Worm (Caenorhabditis elegans): ENCODE data around the gene zzz-1.

zzz-1 gene

DNA sequence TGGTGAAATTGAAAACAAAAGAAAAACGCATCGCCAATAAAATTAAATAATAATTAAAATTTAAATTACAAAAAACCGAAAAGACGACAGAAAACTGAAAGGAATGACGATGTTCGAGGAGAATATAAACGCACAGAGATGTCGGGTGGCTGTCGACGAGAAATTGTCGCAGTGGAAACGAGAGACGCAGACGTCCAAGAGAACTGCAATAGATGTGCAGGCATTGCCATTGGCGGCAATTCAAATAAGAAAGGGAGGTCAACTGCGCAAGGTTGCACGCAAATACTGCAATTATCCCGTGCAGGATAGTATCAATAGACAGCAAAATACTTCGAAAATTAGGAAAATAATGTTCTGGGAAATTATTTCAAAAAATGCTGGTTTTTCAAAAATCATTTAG, 11.8 kb downstream of the zzz-1 start (continued):
- TF ChIP-seq ceh-8 (GFP tag; optimal IDR thresholded peaks at IDR 0.05) = peak; percentile 98
- peak; percentile 96 for TF ChIP-seq ztf-4 (tag; optimal IDR thresholded peaks at IDR 0.05)
- no peak for TF ChIP-seq pag-3 (tag; optimal IDR thresholded peaks at IDR 0.05; ENCODE audit: borderline replicate concordance, insufficient read depth)
- TF ChIP-seq mdl-1 (tag; optimal IDR thresholded peaks at IDR 0.05) = peak; percentile 43 to 97
- TF ChIP-seq lin-14 (GFP tag; optimal IDR thresholded peaks at IDR 0.05) = peak; percentile 99
- TF ChIP-seq efl-1 (optimal IDR thresholded peaks at IDR 0.05) = peak; percentile 100
- peak; percentile 100 for TF ChIP-seq efl-1 (GFP tag; optimal IDR thresholded peaks at IDR 0.05 in 1 of 2)
- TF ChIP-seq egl-13 (tag; optimal IDR thresholded peaks at IDR 0.05) = peak; percentile 98
- peak in 5 of 6 experiments; percentile 91 to 99 (median 98) for TF ChIP-seq elt-3 (tag; optimal IDR thresholded peaks at IDR 0.05)
- TF ChIP-seq nhr-19 (GFP tag; conservative IDR thresholded peaks at IDR 0.05) = peak; percentile 99
- peak; percentile 79 for TF ChIP-seq ama-1 (optimal IDR thresholded peaks at IDR 0.05)
- TF ChIP-seq aha-1 (tag; optimal IDR thresholded peaks at IDR 0.05) = peak; percentile 97
- peak; percentile 100 for TF ChIP-seq rnt-1 (tag; optimal IDR thresholded peaks at IDR 0.05)
- TF ChIP-seq unc-130 (tag; optimal IDR thresholded peaks at IDR 0.05) = peak; percentile 99
- peak; percentile 93 for TF ChIP-seq snpc-4 (tag; optimal IDR thresholded peaks at IDR 0.05)
- peak; percentile 31 for TF ChIP-seq nhr-12 (tag; optimal IDR thresholded peaks at IDR 0.05)
- TF ChIP-seq C34B4.2 (tag; optimal IDR thresholded peaks at IDR 0.05) = peak; percentile 94
- peak; percentile 99 for TF ChIP-seq nhr-76 (tag; optimal IDR thresholded peaks at IDR 0.05)
- TF ChIP-seq F16B12.6 (tag; optimal IDR thresholded peaks at IDR 0.05) = peak; percentile 71
- TF ChIP-seq lin-13 (GFP tag; optimal IDR thresholded peaks at IDR 0.05) = peak; percentile 99
- TF ChIP-seq unc-62 (GFP tag; optimal IDR thresholded peaks at IDR 0.05) = peak; percentile 54
- peak; percentile 51 for TF ChIP-seq nhr-28 (tag; optimal IDR thresholded peaks at IDR 0.05)
- TF ChIP-seq skn-1 (tag; optimal IDR thresholded peaks at IDR 0.05) = peak; percentile 97
- TF ChIP-seq egl-27 (tag; optimal IDR thresholded peaks at IDR 0.05) = peak; percentile 83 to 87
- TF ChIP-seq Y116A8C.19 (tag; optimal IDR thresholded peaks at IDR 0.05; ENCODE audit: borderline replicate concordance) = peak; percentile 59
- peak; percentile 96 for TF ChIP-seq fkh-10 (GFP tag; optimal IDR thresholded peaks at IDR 0.05)
- TF ChIP-seq ceh-88 (GFP tag; IDR thresholded peaks at IDR 0.05) = peak; percentile 96
- no peak for TF ChIP-seq ces-1 (GFP tag; optimal IDR thresholded peaks at IDR 0.05)
- peak; percentile 97 for TF ChIP-seq elt-2 (tag; optimal IDR thresholded peaks at IDR 0.05)
- peak; percentile 99 for TF ChIP-seq pax-3 (tag; optimal IDR thresholded peaks at IDR 0.05)
- peak; percentile 99 for TF ChIP-seq snu-23 (GFP tag; optimal IDR thresholded peaks at IDR 0.05)
- peak; percentile 99 for TF ChIP-seq unc-86 (tag; optimal IDR thresholded peaks at IDR 0.05)

DNA sequence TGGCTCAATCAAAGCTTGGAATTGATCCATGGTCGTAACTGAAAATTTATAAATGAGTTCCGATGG, 12.0 kb downstream of the zzz-1 start, which contains the start of gene sec-61.G:
sec-61.G (minus strand) TSS at position 38 of the 66 bp plus-strand sequence.
- TF ChIP-seq pax-3 (tag; optimal IDR thresholded peaks at IDR 0.05) = no peak
- no peak for TF ChIP-seq ama-1 (optimal IDR thresholded peaks at IDR 0.05)
- TF ChIP-seq tbx-2 (tag; optimal IDR thresholded peaks at IDR 0.05) = no peak
- no peak for TF ChIP-seq mep-1 (tag; optimal IDR thresholded peaks at IDR 0.05)
- TF ChIP-seq snpc-4 (tag; optimal IDR thresholded peaks at IDR 0.05) = no peak
- TF ChIP-seq fkh-8 (tag; optimal IDR thresholded peaks at IDR 0.05) = no peak
- TF ChIP-seq ztf-4 (tag; optimal IDR thresholded peaks at IDR 0.05) = no peak
- no peak for TF ChIP-seq egl-13 (tag; optimal IDR thresholded peaks at IDR 0.05)
- no peak for TF ChIP-seq snu-23 (GFP tag; optimal IDR thresholded peaks at IDR 0.05)
- no peak for TF ChIP-seq C04F5.9 (tag; optimal IDR thresholded peaks at IDR 0.05)
- TF ChIP-seq grh-1 (GFP tag; IDR thresholded peaks at IDR 0.05) = no peak
- no peak for TF ChIP-seq dsc-1 (tag; optimal IDR thresholded peaks at IDR 0.05)
- TF ChIP-seq nhr-19 (GFP tag; conservative IDR thresholded peaks at IDR 0.05) = no peak
- TF ChIP-seq nhr-237 (tag; optimal IDR thresholded peaks at IDR 0.05) = no peak
- TF ChIP-seq efl-1 (optimal IDR thresholded peaks at IDR 0.05) = no peak
- TF ChIP-seq efl-1 (GFP tag; optimal IDR thresholded peaks at IDR 0.05 in 1 of 2) = no peak
- TF ChIP-seq F16B12.6 (tag; optimal IDR thresholded peaks at IDR 0.05) = no peak
- TF ChIP-seq lin-15B (tag; optimal IDR thresholded peaks at IDR 0.05) = no peak
- no peak for TF ChIP-seq lin-39 (tag; optimal IDR thresholded peaks at IDR 0.05)
- no peak for TF ChIP-seq mab-9 (GFP tag; IDR thresholded peaks at IDR 0.05)

DNA sequence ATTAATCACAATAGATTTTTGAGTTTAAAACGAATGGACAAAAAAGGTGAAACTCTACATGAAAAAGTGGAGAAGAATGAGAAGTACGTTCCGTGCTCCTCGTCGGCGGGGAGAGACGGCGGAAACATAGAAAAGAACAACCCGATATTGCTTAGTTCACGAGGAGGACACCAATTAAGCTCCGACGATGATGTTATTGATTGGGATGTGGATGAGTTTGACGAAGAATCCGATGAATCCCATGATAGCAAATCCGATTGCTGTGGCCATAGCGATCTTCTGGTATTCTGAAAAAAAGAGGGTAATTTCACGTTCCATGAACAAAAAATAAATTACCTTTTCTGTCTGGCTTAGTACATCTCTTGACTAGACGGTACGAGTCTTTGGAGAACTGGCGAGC, 12.3 kb downstream of the zzz-1 start:
- TF ChIP-seq egl-27 (tag; optimal IDR thresholded peaks at IDR 0.05) = no peak
- TF ChIP-seq efl-1 (optimal IDR thresholded peaks at IDR 0.05) = no peak
- peak in 1 of 2 experiments; percentile 90 for TF ChIP-seq efl-1 (GFP tag; optimal IDR thresholded peaks at IDR 0.05 in 1 of 2)
- no peak for TF ChIP-seq ztf-4 (tag; optimal IDR thresholded peaks at IDR 0.05)
- TF ChIP-seq tlp-1 (tag; optimal IDR thresholded peaks at IDR 0.05) = no peak
- no peak for TF ChIP-seq dsc-1 (tag; optimal IDR thresholded peaks at IDR 0.05)

Measured in whole organism, L1 larva.